Fruit fly (Drosophila melanogaster): Measurements from ENCODE around the gene CG33912.

Gene CG33912

DNA sequence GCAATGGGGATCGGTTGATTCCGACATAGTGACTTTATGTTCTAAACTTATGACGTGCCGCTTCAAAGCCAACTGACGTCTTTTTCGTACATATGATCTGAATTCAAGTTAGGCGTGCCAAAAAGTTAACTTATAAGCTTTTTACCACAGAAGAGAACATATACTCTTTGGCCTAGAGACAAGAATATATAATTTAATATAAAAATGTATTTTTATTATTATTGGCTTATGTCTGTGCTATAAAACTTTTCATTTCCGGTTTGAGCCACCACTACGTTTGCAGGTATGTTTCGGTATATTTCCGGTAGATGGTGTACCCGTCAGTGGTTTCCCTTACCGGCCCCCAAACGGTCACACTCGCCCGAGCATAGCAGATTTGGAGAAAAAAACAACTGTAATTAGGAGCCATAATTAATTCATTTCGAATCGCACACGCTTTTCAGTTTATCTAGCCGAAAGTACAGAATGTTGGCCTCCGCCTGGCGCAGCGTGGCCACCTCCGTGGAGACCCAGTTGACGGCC is 42.9 kb upstream of the CG33912 start, which contains the start of the genes CG3698 and tzn (continued):
- TF ChIP-seq CG9932 (GFP tag; IDR thresholded peaks at IDR 0.05) (peak; percentile 86; the same call in 1 of the 2 replicates), CG1647 (GFP tag; optimal IDR thresholded peaks at IDR 0.05) (peak; percentile 71), jigr1 (GFP tag; IDR thresholded peaks at IDR 0.05) (0 out of 3 replicates have a peak, but pooled peaks have one; percentile 35), chm (GFP tag; IDR thresholded peaks at IDR 0.05) (peak; percentile 97), CG34422 (GFP tag; IDR thresholded peaks at IDR 0.05) (peak; percentile 95), CG7786 (GFP tag; optimal IDR thresholded peaks at IDR 0.05) (peak; percentile 62), fd102C (GFP tag; optimal IDR thresholded peaks at IDR 0.05) (peak; percentile 95), CG30403 (GFP tag; optimal IDR thresholded peaks at IDR 0.05) (peak; percentile 85), sr (GFP tag; IDR thresholded peaks at IDR 0.05) (peak; percentile 88), CG4617 (GFP tag; optimal IDR thresholded peaks at IDR 0.05; ENCODE audit: borderline replicate concordance) (peak; percentile 89), Dek (tag; optimal IDR thresholded peaks at IDR 0.05) (peak; percentile 87), CG10959 (GFP tag; IDR thresholded peaks at IDR 0.05) (peak; percentile 88), CG11085 (GFP tag; IDR thresholded peaks at IDR 0.05) (peak; percentile 96), chif (GFP tag; optimal IDR thresholded peaks at IDR 0.05) (peak; percentile 79 to 87), Myb (GFP tag; optimal IDR thresholded peaks at IDR 0.05) (peak; percentile 78), pzg (GFP tag; optimal IDR thresholded peaks at IDR 0.05) (peak; percentile 81), z (GFP tag; IDR thresholded peaks at IDR 0.05) (peak; percentile 55; the same call in 1 of the 3 replicates), CG14710 (tag; optimal IDR thresholded peaks at IDR 0.05) (peak; percentile 93), CG11560 (tag; IDR thresholded peaks at IDR 0.05) (peak; percentile 79; the same call in 2 of the 3 replicates), CG12299 (tag; optimal IDR thresholded peaks at IDR 0.05) (peak; percentile 73), zfh2 (GFP tag; optimal IDR thresholded peaks at IDR 0.05) (peak; percentile 83), CG1602 (GFP tag; optimal IDR thresholded peaks at IDR 0.05) (peak; percentile 82), Fer1 (GFP tag; optimal IDR thresholded peaks at IDR 0.05) (peak; percentile 96), jing (GFP tag; optimal IDR thresholded peaks at IDR 0.05) (peak; percentile 83), CG14050 (GFP tag; IDR thresholded peaks at IDR 0.05) (peak; percentile 91), CG8089 (GFP tag; optimal IDR thresholded peaks at IDR 0.05) (peak; percentile 86), dati (GFP tag; IDR thresholded peaks at IDR 0.05) (peak; percentile 93), insv (GFP tag; optimal IDR thresholded peaks at IDR 0.05) (peak in 1 of 2 experiments; percentile 81), CG2199 (GFP tag; IDR thresholded peaks at IDR 0.05) (peak; percentile 97), CG17186 (GFP tag; optimal IDR thresholded peaks at IDR 0.05) (peak; percentile 85), CG1603 (tag; optimal IDR thresholded peaks at IDR 0.05) (peak; percentile 94), CG4404 (GFP tag; IDR thresholded peaks at IDR 0.05) (peak; percentile 71), CG10565 (GFP tag; optimal IDR thresholded peaks at IDR 0.05) (peak; percentile 75), h (optimal IDR thresholded peaks at IDR 0.05) (no peak), CG7987 (GFP tag; optimal IDR thresholded peaks at IDR 0.05) (peak; percentile 99), Mad (GFP tag; optimal IDR thresholded peaks at IDR 0.05) (peak; percentile 92), hth (optimal IDR thresholded peaks at IDR 0.05) (no peak), CG7357 (GFP tag; IDR thresholded peaks at IDR 0.05) (peak; percentile 78; the same call in 2 of the 3 replicates), grn (GFP tag; optimal IDR thresholded peaks at IDR 0.05) (peak; percentile 67), croc (GFP tag; conservative IDR thresholded peaks at IDR 0.05) (peak; percentile 85), oc (tag; optimal IDR thresholded peaks at IDR 0.05) (no peak), cg (GFP tag; optimal IDR thresholded peaks at IDR 0.05) (no peak), sob (GFP tag; IDR thresholded peaks at IDR 0.05) (peak; percentile 97), CG30431 (GFP tag; optimal IDR thresholded peaks at IDR 0.05) (peak; percentile 96), CG3726 (GFP tag; IDR thresholded peaks at IDR 0.05) (peak; percentile 89), scrt (GFP tag; optimal IDR thresholded peaks at IDR 0.05) (no peak), cas (GFP tag; IDR thresholded peaks at IDR 0.05) (peak; percentile 71), CG7928 (GFP tag; optimal IDR thresholded peaks at IDR 0.05) (peak; percentile 76), CG2202 (tag; optimal IDR thresholded peaks at IDR 0.05) (peak; percentile 89), Side (GFP tag; optimal IDR thresholded peaks at IDR 0.05) (peak; percentile 86), Taf1 (GFP tag; IDR thresholded peaks at IDR 0.05) (peak; percentile 81), aop (GFP tag; IDR thresholded peaks at IDR 0.05) (0 out of 2 replicates have a peak, but pooled peaks have one; percentile 48)

Data from whole organism, embryonic.